Fruit fly (Drosophila melanogaster) whole organism, adult: ENCODE results near the gene CG43850.

Source experiments
- CG11617 ChIP-seq: fragments of 200-800 bp; sonication (Bioruptor generic); optimal IDR thresholded peaks from 2 replicates; lab custom pipeline; 2017; ENCODE audit warnings: mild to moderate bottlenecking, missing biosample characterization, missing genetic modification reagents, missing genetic modification characterization
- CG12768 ChIP-seq: fragments of 200-800 bp; sonication (Bioruptor generic); optimal IDR thresholded peaks from 2 replicates; lab custom pipeline; 2017; ENCODE audit warnings: missing biosample characterization, missing genetic modification characterization, mild to moderate bottlenecking, moderate library complexity, missing genetic modification reagents
- CG14711 ChIP-seq: fragments of 200-800 bp; sonication (Bioruptor generic); optimal IDR thresholded peaks from 2 replicates; lab custom pipeline; 2018; ENCODE audit warnings: missing biosample characterization, mild to moderate bottlenecking, missing genetic modification characterization, moderate library complexity
- CG1620 ChIP-seq: fragments of 200-800 bp; sonication (Bioruptor generic); optimal IDR thresholded peaks from 2 replicates; lab custom pipeline; 2016; ENCODE audit warnings: missing biosample characterization, missing genetic modification characterization
- CG7045 ChIP-seq: fragments of 200-800 bp; sonication (Bioruptor generic); optimal IDR thresholded peaks from 2 replicates; lab custom pipeline; 2017; ENCODE audit warnings: missing biosample characterization, mild to moderate bottlenecking, missing genetic modification characterization
- Hr96 ChIP-seq: fragments of 200-800 bp; sonication (Bioruptor generic); optimal IDR thresholded peaks from 2 replicates; lab custom pipeline; 2016; ENCODE audit warnings: missing biosample characterization, missing genetic modification characterization
- Mnt ChIP-seq: fragments of 200-800 bp; sonication (Bioruptor generic); optimal IDR thresholded peaks from 2 replicates; lab custom pipeline; 2016; ENCODE audit warnings: missing biosample characterization, mild to moderate bottlenecking, missing genetic modification characterization
- cic ChIP-seq: fragments of 200-800 bp; sonication (Bioruptor generic); optimal IDR thresholded peaks from 2 replicates; lab custom pipeline; 2017; ENCODE audit warnings: missing biosample characterization, mild to moderate bottlenecking, missing genetic modification characterization, moderate library complexity
- cnc ChIP-seq, 2 experiments: fragments of >200 bp; optimal IDR thresholded peaks; 2 replicates each; lab custom pipeline; 2017
- kay ChIP-seq: fragments of 200-800 bp; sonication (Bioruptor generic); peaks from one replicate; lab custom pipeline; 2016; ENCODE audit warnings: missing biosample characterization, missing genetic modification characterization, borderline replicate concordance
- ovo ChIP-seq: fragments of 200-800 bp; sonication (Bioruptor generic); optimal IDR thresholded peaks from 2 replicates; lab custom pipeline; 2016; ENCODE audit warnings: missing biosample characterization, missing genetic modification characterization
- pad ChIP-seq: fragments of 200-800 bp; sonication (Bioruptor generic); optimal IDR thresholded peaks from 3 replicates; lab custom pipeline; 2017; ENCODE audit warnings: missing biosample characterization, missing genetic modification characterization, mild to moderate bottlenecking, moderate library complexity, missing genetic modification reagents
- tj ChIP-seq: fragments of 200-800 bp; sonication (Bioruptor generic); optimal IDR thresholded peaks from 3 replicates; lab custom pipeline; 2017; ENCODE audit warnings: missing biosample characterization, mild to moderate bottlenecking, missing genetic modification characterization, moderate library complexity
- toe ChIP-seq: fragments of 200-800 bp; sonication (Bioruptor generic); optimal IDR thresholded peaks from 2 replicates; lab custom pipeline; 2016; ENCODE audit warnings: missing biosample characterization, missing genetic modification characterization

- no peak for TF ChIP-seq CG11617 (GFP tag; lab: Kevin White, UChicago)
- TF ChIP-seq CG7045, result peak; percentile 60
- peak; percentile 0 for TF ChIP-seq ovo (GFP tag; lab: Kevin White, UChicago)
- peak; percentile 6 for TF ChIP-seq Hr96 (GFP tag; lab: Kevin White, UChicago)
- TF ChIP-seq pad (GFP tag; lab: Kevin White, UChicago), result no peak
- TF ChIP-seq cic (GFP tag; lab: Kevin White, UChicago), result no peak
- TF ChIP-seq CG12768 (GFP tag; lab: Kevin White, UChicago), result no peak
- no peak for TF ChIP-seq CG1620 (GFP tag; lab: Kevin White, UChicago)
- no peak for TF ChIP-seq CG14711 (tag; lab: Kevin White, UChicago)
- TF ChIP-seq Mnt (GFP tag; lab: Kevin White, UChicago), result no peak
- TF ChIP-seq kay (GFP tag; lab: Kevin White, UChicago), result no peak
- TF ChIP-seq toe (GFP tag; lab: Kevin White, UChicago), result no peak
- no peak for TF ChIP-seq tj (GFP tag; lab: Kevin White, UChicago)
- no peak for TF ChIP-seq cnc (optimal IDR thresholded peaks at IDR 0.05; lab: Kevin White, UChicago)
Measured at dm6 chr2L:13414525-13415481, at the start of gene CG43850, which contains the start of the genes CG16956 and CG42784.
